Worm (Caenorhabditis elegans): Measurements from ENCODE around the gene sri-65.

DNA sequence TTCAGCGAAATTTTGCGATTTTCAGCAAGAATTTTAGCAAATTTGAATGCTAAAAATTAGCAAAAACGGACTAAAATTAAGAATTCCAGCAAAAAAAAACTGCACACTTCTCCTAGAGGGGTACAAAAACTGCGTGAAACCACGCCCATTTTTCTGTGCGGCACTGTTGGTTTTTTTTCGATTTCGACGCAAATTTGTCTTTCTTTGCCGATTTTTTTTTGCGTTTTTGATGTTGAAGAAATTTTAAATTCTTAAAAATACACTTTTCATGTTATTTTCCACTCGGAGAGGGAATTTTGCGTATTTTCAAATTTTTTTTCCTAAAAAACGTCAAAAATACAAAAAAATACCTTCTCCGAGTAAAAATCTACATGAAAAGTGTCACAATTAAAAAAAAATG lies 15.8 kb upstream of the sri-65 start, which contains the start of gene syp-1:
- no peak for TF ChIP-seq ztf-22 (GFP tag; optimal IDR thresholded peaks at IDR 0.05)
- no peak for TF ChIP-seq snpc-4 (GFP tag; optimal IDR thresholded peaks at IDR 0.05)
- no peak for TF ChIP-seq snpc-4 (tag; optimal IDR thresholded peaks at IDR 0.05)
- TF ChIP-seq rec-8 (tag; optimal IDR thresholded peaks at IDR 0.05), result no peak
- TF ChIP-seq madf-6 (GFP tag; IDR thresholded peaks at IDR 0.05), result no peak
- TF ChIP-seq tbx-9 (tag; optimal IDR thresholded peaks at IDR 0.05; ENCODE audit: borderline replicate concordance), result no peak
